Fruit fly (Drosophila melanogaster) whole organism, adult: Measurements from ENCODE around the gene CG13901.

Experiments
- CG11617 ChIP-seq: fragments of 200-800 bp; sonication (Bioruptor generic); optimal IDR thresholded peaks from 2 replicates; lab custom pipeline; 2017; ENCODE audit warnings: mild to moderate bottlenecking, missing biosample characterization, missing genetic modification reagents, missing genetic modification characterization
- CG1620 ChIP-seq: fragments of 200-800 bp; sonication (Bioruptor generic); optimal IDR thresholded peaks from 2 replicates; lab custom pipeline; 2016; ENCODE audit warnings: missing biosample characterization, missing genetic modification characterization
- CG7101 ChIP-seq: fragments of 200-800 bp; sonication (Bioruptor generic); optimal IDR thresholded peaks from 2 replicates; lab custom pipeline; 2018; ENCODE audit warnings: missing biosample characterization, mild to moderate bottlenecking, missing genetic modification characterization, moderate library complexity
- bab1 ChIP-seq: fragments of 200-800 bp; sonication (Bioruptor generic); optimal IDR thresholded peaks from 3 replicates; lab custom pipeline; 2019; ENCODE audit warnings: missing biosample characterization, mild to moderate bottlenecking, missing genetic modification characterization, moderate library complexity
- kay ChIP-seq: fragments of 200-800 bp; sonication (Bioruptor generic); peaks from one replicate; lab custom pipeline; 2016; ENCODE audit warnings: missing biosample characterization, missing genetic modification characterization, borderline replicate concordance

- TF ChIP-seq bab1: no peak
- no peak for TF ChIP-seq kay
- TF ChIP-seq CG1620 (GFP tag; lab: Kevin White, UChicago): no peak
- TF ChIP-seq CG7101: no peak
- no peak for TF ChIP-seq CG11617 (GFP tag; lab: Kevin White, UChicago)
Observed at dm6 chr3L:807456-807855, 30.2 kb downstream of the CG13901 start.
